Worm (Caenorhabditis elegans) whole organism, early embryonic: ENCODE data around the gene slc-25A26.

ENCODE experiments used
- F13C5.2 ChIP-seq: sonication (generic microtip); optimal IDR thresholded peaks from 2 replicates; lab custom pipeline; 2017; ENCODE audit warnings: mild to moderate bottlenecking, missing genetic modification characterization, inconsistent platforms, missing compliant biosample characterization
- ama-1 ChIP-seq: fragments of 150-350 bp; optimal IDR thresholded peaks from 2 replicates; lab custom pipeline; 2014
- hmbx-1 ChIP-seq: sonication (generic microtip); optimal IDR thresholded peaks from 2 replicates; lab custom pipeline; 2016; ENCODE audit warnings: mild to moderate bottlenecking, missing genetic modification characterization, missing compliant biosample characterization
- hnd-1 ChIP-seq: sonication (generic microtip); optimal IDR thresholded peaks from 2 replicates; lab custom pipeline; 2016; ENCODE audit warnings: missing genetic modification characterization, missing compliant biosample characterization
- sea-1 ChIP-seq: fragments of 200-800 bp; sonication (Bioruptor generic); conservative IDR thresholded peaks from 2 replicates; pipeline ENCODE4 v1.3.6; 2022; ENCODE audit warnings: missing genetic modification characterization, missing compliant biosample characterization
- tra-4 ChIP-seq: sonication (generic microtip); optimal IDR thresholded peaks from 2 replicates; lab custom pipeline; 2017; ENCODE audit warnings: missing genetic modification characterization, missing compliant biosample characterization

- TF ChIP-seq hmbx-1 (tag; lab: Kevin White, UChicago) (no peak), ama-1 (lab: Kevin White, UChicago) (no peak), hnd-1 (tag; lab: Kevin White, UChicago) (no peak), tra-4 (tag; lab: Kevin White, UChicago) (no peak), F13C5.2 (tag; lab: Kevin White, UChicago) (no peak), sea-1 (GFP tag; lab: Robert Waterston, UW) (no peak)
Observed at ce11 chrIV:8965883-8966282, 35.6 kb downstream of the slc-25A26 start, which contains the start of gene C53B4.2.
